Fruit fly (Drosophila melanogaster) whole organism, embryonic: ENCODE measurements around the gene Eig71Ek.

Experiments used
- Ada2b ChIP-seq: fragments of 200-800 bp; sonication (Bioruptor generic); IDR thresholded peaks from 2 replicates; pipeline ENCODE4 v1.3.6; 2022; ENCODE audit warnings: missing biosample characterization, missing genetic modification characterization
- CG10979 ChIP-seq: fragments of 200-800 bp; sonication (Bioruptor generic); optimal IDR thresholded peaks from 2 replicates; lab custom pipeline; 2018; ENCODE audit warnings: missing biosample characterization, mild to moderate bottlenecking, missing genetic modification characterization, moderate library complexity
- CG16863 ChIP-seq: fragments of 200-800 bp; sonication (Bioruptor generic); optimal IDR thresholded peaks from 3 replicates; lab custom pipeline; 2016; ENCODE audit warnings: missing biosample characterization, missing genetic modification characterization
- CG5245 ChIP-seq: fragments of 200-800 bp; sonication (Bioruptor generic); optimal IDR thresholded peaks from 3 replicates; lab custom pipeline; 2016; ENCODE audit warnings: missing biosample characterization, missing genetic modification characterization
- CG8359 ChIP-seq: fragments of 200-800 bp; sonication (Bioruptor generic); optimal IDR thresholded peaks from 2 replicates; lab custom pipeline; 2017; ENCODE audit warnings: missing biosample characterization, mild to moderate bottlenecking, missing genetic modification characterization, borderline replicate concordance
- E2f2 ChIP-seq: fragments of 200-800 bp; sonication (Bioruptor generic); IDR thresholded peaks from 2 replicates; pipeline ENCODE4 v1.3.6; 2022; ENCODE audit warnings: missing biosample characterization, missing genetic modification characterization
- Jarid2 ChIP-seq: fragments of 200-800 bp; sonication (Bioruptor generic); optimal IDR thresholded peaks from 3 replicates; lab custom pipeline; 2017; ENCODE audit warnings: mild to moderate bottlenecking, missing biosample characterization, missing genetic modification reagents, missing genetic modification characterization
- MTF-1 ChIP-seq: fragments of 200-800 bp; sonication (Bioruptor generic); optimal IDR thresholded peaks from 2 replicates; lab custom pipeline; 2018; ENCODE audit warnings: missing biosample characterization, mild to moderate bottlenecking, missing genetic modification characterization, borderline replicate concordance
- bcd ChIP-seq: fragments of 200-800 bp; sonication (Bioruptor generic); optimal IDR thresholded peaks from 2 replicates; lab custom pipeline; 2017; ENCODE audit warnings: missing biosample characterization, mild to moderate bottlenecking, missing genetic modification characterization
- dan ChIP-seq: fragments of 200-800 bp; sonication (Bioruptor generic); IDR thresholded peaks from 2 replicates; pipeline ENCODE4 v1.3.6; 2022; ENCODE audit warnings: missing biosample characterization, missing genetic modification characterization
- otp ChIP-seq: fragments of 200-800 bp; sonication (Bioruptor generic); IDR thresholded peaks from 3 replicates; pipeline ENCODE4, ENCODE4 v1.3.6; 2022; ENCODE audit warnings: missing biosample characterization, missing genetic modification characterization
- psq ChIP-seq: fragments of 200-800 bp; sonication (Bioruptor generic); optimal IDR thresholded peaks from 2 replicates; lab custom pipeline; 2017; ENCODE audit warnings: missing biosample characterization, missing genetic modification characterization

dm6 chr3L:15670455-15670854 lies 9.4 kb downstream of the Eig71Ek start:
- no peak for TF ChIP-seq otp (GFP tag; lab: Robert Waterston, UW)
- TF ChIP-seq Jarid2 (GFP tag; lab: Kevin White, UChicago) = no peak
- peak; percentile 76 for TF ChIP-seq CG10979 (tag; lab: Kevin White, UChicago)
- TF ChIP-seq CG8359 (GFP tag; lab: Kevin White, UChicago) = no peak
- no peak for TF ChIP-seq CG16863 (GFP tag; lab: Kevin White, UChicago)
- no peak for TF ChIP-seq bcd (GFP tag; lab: Kevin White, UChicago)
- TF ChIP-seq CG5245 (GFP tag; lab: Kevin White, UChicago) = no peak
- no peak for TF ChIP-seq psq (GFP tag; lab: Kevin White, UChicago)
- TF ChIP-seq MTF-1 = no peak
- TF ChIP-seq Ada2b (GFP tag; lab: Robert Waterston, UW) = no peak
- TF ChIP-seq dan (GFP tag; lab: Robert Waterston, UW) = no peak
- no peak for TF ChIP-seq E2f2 (GFP tag; lab: Robert Waterston, UW)
